Worm (Caenorhabditis elegans): ENCODE results near the gene pigx-1.

- TF ChIP-seq tlp-1 (tag; optimal IDR thresholded peaks at IDR 0.05) (no peak), fos-1 (tag; optimal IDR thresholded peaks at IDR 0.05) (no peak), lsy-2 (tag; optimal IDR thresholded peaks at IDR 0.05) (peak; percentile 13 to 37), unc-130 (tag; optimal IDR thresholded peaks at IDR 0.05) (no peak), nhr-237 (tag; optimal IDR thresholded peaks at IDR 0.05) (no peak), lin-39 (tag; optimal IDR thresholded peaks at IDR 0.05) (no peak), nhr-71 (tag; optimal IDR thresholded peaks at IDR 0.05) (peak; percentile 28), C34B4.2 (tag; optimal IDR thresholded peaks at IDR 0.05) (no peak), ama-1 (optimal IDR thresholded peaks at IDR 0.05) (no peak), snpc-4 (tag; optimal IDR thresholded peaks at IDR 0.05) (no peak), lin-13 (GFP tag; optimal IDR thresholded peaks at IDR 0.05) (no peak), ztf-11 (tag; optimal IDR thresholded peaks at IDR 0.05) (no peak), xbp-1 (tag; optimal IDR thresholded peaks at IDR 0.05) (no peak), ceh-88 (GFP tag; IDR thresholded peaks at IDR 0.05) (no peak)
Observed at ce11 chrX:1062403-1063073, 34.3 kb downstream of the pigx-1 start, which contains the start of gene unc-1.

All from whole organism, L1 larva.